Worm (Caenorhabditis elegans) whole organism, L1 larva: ENCODE measurements around the gene itr-1.
A peak's percentile ranks its signal among the peaks of the same experiment; 100 is the strongest.

Source experiments
- F16B12.6 ChIP-seq: fragments of 150-350 bp; optimal IDR thresholded peaks from 2 replicates; lab custom pipeline; 2014; ENCODE audit warnings: missing biosample characterization, missing genetic modification characterization
- ceh-90 ChIP-seq: sonication (generic microtip); optimal IDR thresholded peaks from 2 replicates; lab custom pipeline; 2016; ENCODE audit warnings: missing genetic modification characterization, missing compliant biosample characterization
- ces-1 ChIP-seq: fragments of 150-350 bp; optimal IDR thresholded peaks from 2 replicates; lab custom pipeline; 2014; ENCODE audit warnings: missing biosample characterization, missing genetic modification reagents, missing genetic modification characterization
- dpl-1 ChIP-seq, 3 experiments: fragments of 150-350 bp in 2 of 3; sonication (generic microtip) in 1 of 3; optimal IDR thresholded peaks; 2 replicates each; lab custom pipeline; 2014 to 2017; ENCODE audit warnings: missing biosample characterization in 3 of 3, missing genetic modification characterization in 3 of 3, missing genetic modification reagents in 3 of 3
- dsc-1 ChIP-seq: sonication (generic microtip); optimal IDR thresholded peaks from 2 replicates; lab custom pipeline; 2016; ENCODE audit warnings: mild to moderate bottlenecking, missing genetic modification characterization, missing compliant biosample characterization
- efl-1 ChIP-seq, 4 experiments: fragments of 150-350 bp; optimal IDR thresholded peaks in 3 of 4; peaks in 1 of 4; 1 replicate in 1 of 4; 2 replicates in 3 of 4; lab custom pipeline; 2014; ENCODE audit warnings: missing biosample characterization in 2 of 4, missing genetic modification characterization in 2 of 4, missing genetic modification reagents in 2 of 4
- efl-3 ChIP-seq: fragments of 200-800 bp; sonication (Bioruptor generic); optimal IDR thresholded peaks from 2 replicates; lab custom pipeline; 2018; ENCODE audit warnings: mild to moderate bottlenecking, missing genetic modification characterization, missing compliant biosample characterization
- egl-27 ChIP-seq, 2 experiments: fragments of 150-350 bp in 1 of 2; sonication (generic microtip); optimal IDR thresholded peaks; 3 replicates each; lab custom pipeline; 2017 to 2018; ENCODE audit warnings: missing biosample characterization in 2 of 2, missing genetic modification characterization in 2 of 2, missing genetic modification reagents in 2 of 2
- elt-2 ChIP-seq: sonication (generic microtip); optimal IDR thresholded peaks from 2 replicates; lab custom pipeline; 2016; ENCODE audit warnings: missing genetic modification characterization, mild to moderate bottlenecking, inconsistent platforms, missing compliant biosample characterization, missing genetic modification reagents
- elt-3 ChIP-seq, 6 experiments: fragments of 150-350 bp in 1 of 6; sonication (generic microtip); optimal IDR thresholded peaks; 2 replicates each; lab custom pipeline; 2017 to 2018; ENCODE audit warnings: missing biosample characterization in 6 of 6, missing genetic modification characterization in 6 of 6, inconsistent platforms in 1 of 6
- ets-5 ChIP-seq: fragments of 200-800 bp; sonication (Bioruptor generic); IDR thresholded peaks from 2 replicates; pipeline ENCODE4 v1.3.6; 2022; ENCODE audit warnings: missing genetic modification characterization, missing compliant biosample characterization
- fkh-8 ChIP-seq: sonication (generic microtip); optimal IDR thresholded peaks from 2 replicates; lab custom pipeline; 2016; ENCODE audit warnings: mild to moderate bottlenecking, missing genetic modification characterization, missing compliant biosample characterization
- hlh-4 ChIP-seq: sonication (generic microtip); optimal IDR thresholded peaks from 2 replicates; lab custom pipeline; 2016; ENCODE audit warnings: mild to moderate bottlenecking, missing genetic modification characterization, missing compliant biosample characterization
- jun-1 ChIP-seq: fragments of 150-350 bp; optimal IDR thresholded peaks from 2 replicates; lab custom pipeline; 2014; ENCODE audit warnings: missing biosample characterization, missing genetic modification reagents, missing genetic modification characterization
- lin-14 ChIP-seq: fragments of 200-800 bp; sonication (Bioruptor generic); optimal IDR thresholded peaks from 2 replicates; lab custom pipeline; 2018; ENCODE audit warnings: mild to moderate bottlenecking, missing genetic modification characterization, moderate library complexity, missing compliant biosample characterization
- lin-15B ChIP-seq: fragments of 150-350 bp; sonication (generic microtip); optimal IDR thresholded peaks from 3 replicates; lab custom pipeline; 2014; ENCODE audit warnings: missing biosample characterization, missing genetic modification characterization
- lin-35 ChIP-seq, 2 experiments: fragments of 150-350 bp; optimal IDR thresholded peaks; 2 replicates each; lab custom pipeline; 2014; ENCODE audit warnings: missing biosample characterization in 2 of 2, missing genetic modification characterization in 2 of 2, missing genetic modification reagents in 2 of 2
- lir-3 ChIP-seq: sonication (generic microtip); optimal IDR thresholded peaks from 2 replicates; lab custom pipeline; 2016; ENCODE audit warnings: mild to moderate bottlenecking, missing genetic modification characterization, moderate library complexity, missing compliant biosample characterization; ENCODE audit not compliant: poor library complexity
- lsy-2 ChIP-seq, 2 experiments: fragments of 150-350 bp; optimal IDR thresholded peaks; 2 replicates each; lab custom pipeline; 2014; ENCODE audit warnings: missing biosample characterization in 2 of 2, missing genetic modification characterization in 2 of 2
- nhr-12 ChIP-seq: sonication (generic microtip); optimal IDR thresholded peaks from 2 replicates; lab custom pipeline; 2017; ENCODE audit warnings: missing biosample characterization, missing genetic modification characterization
- nhr-20 ChIP-seq: sonication (generic microtip); optimal IDR thresholded peaks from 2 replicates; lab custom pipeline; 2016; ENCODE audit warnings: mild to moderate bottlenecking, missing genetic modification characterization, missing compliant biosample characterization
- nhr-28 ChIP-seq: fragments of 150-350 bp; optimal IDR thresholded peaks from 2 replicates; lab custom pipeline; 2014; ENCODE audit warnings: missing biosample characterization, missing genetic modification characterization
- nhr-71 ChIP-seq: sonication (generic microtip); optimal IDR thresholded peaks from 2 replicates; lab custom pipeline; 2016; ENCODE audit warnings: mild to moderate bottlenecking, missing genetic modification characterization, moderate library complexity, missing compliant biosample characterization
- nhr-90 ChIP-seq: sonication (generic microtip); optimal IDR thresholded peaks from 2 replicates; lab custom pipeline; 2016; ENCODE audit warnings: mild to moderate bottlenecking, missing genetic modification characterization, missing compliant biosample characterization; ENCODE audit not compliant: poor library complexity
- rnt-1 ChIP-seq: sonication (generic microtip); optimal IDR thresholded peaks from 2 replicates; lab custom pipeline; 2016; ENCODE audit warnings: mild to moderate bottlenecking, missing genetic modification characterization, moderate library complexity, missing compliant biosample characterization
- snpc-4 ChIP-seq: fragments of 150-350 bp; optimal IDR thresholded peaks from 2 replicates; lab custom pipeline; 2014; ENCODE audit warnings: missing biosample characterization, missing genetic modification characterization
- sox-4 ChIP-seq: sonication (generic microtip); optimal IDR thresholded peaks from 2 replicates; lab custom pipeline; 2016; ENCODE audit warnings: missing genetic modification characterization, missing compliant biosample characterization
- sptf-1 ChIP-seq: fragments of 150-350 bp; optimal IDR thresholded peaks from 2 replicates; lab custom pipeline; 2014; ENCODE audit warnings: missing biosample characterization, missing genetic modification characterization
- tbx-2 ChIP-seq: sonication (generic microtip); optimal IDR thresholded peaks from 2 replicates; lab custom pipeline; 2016; ENCODE audit warnings: missing genetic modification characterization, missing compliant biosample characterization
- unc-130 ChIP-seq: fragments of 150-350 bp; optimal IDR thresholded peaks from 2 replicates; lab custom pipeline; 2017; ENCODE audit warnings: missing biosample characterization, missing genetic modification characterization, inconsistent platforms
- unc-30 ChIP-seq: sonication (generic microtip); optimal IDR thresholded peaks from 2 replicates; lab custom pipeline; 2017; ENCODE audit warnings: missing biosample characterization, missing genetic modification characterization
- unc-62 ChIP-seq: fragments of 150-350 bp; optimal IDR thresholded peaks from 2 replicates; lab custom pipeline; 2014; ENCODE audit warnings: missing biosample characterization, missing genetic modification reagents, missing genetic modification characterization
- unc-86 ChIP-seq: sonication (generic microtip); optimal IDR thresholded peaks from 2 replicates; lab custom pipeline; 2016; ENCODE audit warnings: missing genetic modification characterization, missing compliant biosample characterization
- vab-15 ChIP-seq: sonication (generic microtip); optimal IDR thresholded peaks from 2 replicates; lab custom pipeline; 2017; ENCODE audit warnings: missing genotype, mild to moderate bottlenecking, missing genetic modification characterization, missing compliant biosample characterization
- zag-1 ChIP-seq: fragments of 150-350 bp; optimal IDR thresholded peaks from 2 replicates; lab custom pipeline; 2014; ENCODE audit warnings: missing biosample characterization, missing genetic modification characterization
- ztf-4 ChIP-seq: fragments of 150-350 bp; optimal IDR thresholded peaks from 2 replicates; lab custom pipeline; 2014; ENCODE audit warnings: missing biosample characterization, missing genetic modification characterization

The itr-1 gene

DNA sequence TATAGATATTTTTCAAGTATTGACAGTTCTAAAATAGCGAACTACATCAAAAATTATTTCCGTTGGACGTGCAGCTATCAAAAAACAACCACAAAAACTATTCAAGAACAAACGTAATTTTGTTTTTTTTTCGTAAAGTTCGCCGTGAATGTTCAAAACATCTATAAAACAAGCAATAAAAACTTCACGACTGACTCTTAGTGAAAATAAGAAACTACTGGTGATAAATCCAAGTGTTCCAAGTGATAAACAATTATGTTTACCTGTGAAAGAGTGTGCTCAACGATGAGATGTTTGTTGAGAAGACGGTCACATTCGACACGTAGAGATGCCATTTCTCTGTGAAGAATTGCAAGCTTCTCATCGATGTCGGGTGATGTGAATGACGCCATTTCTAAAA is 47.8 kb downstream of the itr-1 start, which contains the start of gene C50F7.6:
C50F7.6 (minus strand) TSS at position 394 of the 400 bp plus-strand sequence.
- TF ChIP-seq nhr-28 (tag; lab: Kevin White, UChicago) (no peak), hlh-4 (tag; lab: Kevin White, UChicago) (no peak), dpl-1 (GFP tag; optimal IDR thresholded peaks at IDR 0.05; lab: Kevin White, UChicago) (no peak), ets-5 (no peak), ceh-90 (tag; lab: Kevin White, UChicago) (no peak), rnt-1 (no peak), elt-2 (tag; lab: Kevin White, UChicago) (no peak), zag-1 (tag; lab: Kevin White, UChicago) (no peak), fkh-8 (no peak), unc-62 (GFP tag; lab: Kevin White, UChicago) (no peak), nhr-20 (tag; lab: Kevin White, UChicago) (no peak), lsy-2 (tag; optimal IDR thresholded peaks at IDR 0.05; lab: Kevin White, UChicago) (no peak), nhr-90 (tag; lab: Kevin White, UChicago) (no peak), egl-27 (tag; optimal IDR thresholded peaks at IDR 0.05; lab: Kevin White, UChicago) (no peak), unc-86 (tag; lab: Kevin White, UChicago) (no peak), tbx-2 (no peak), ztf-4 (tag; lab: Kevin White, UChicago) (no peak), snpc-4 (tag; lab: Kevin White, UChicago) (no peak), sox-4 (no peak)

DNA sequence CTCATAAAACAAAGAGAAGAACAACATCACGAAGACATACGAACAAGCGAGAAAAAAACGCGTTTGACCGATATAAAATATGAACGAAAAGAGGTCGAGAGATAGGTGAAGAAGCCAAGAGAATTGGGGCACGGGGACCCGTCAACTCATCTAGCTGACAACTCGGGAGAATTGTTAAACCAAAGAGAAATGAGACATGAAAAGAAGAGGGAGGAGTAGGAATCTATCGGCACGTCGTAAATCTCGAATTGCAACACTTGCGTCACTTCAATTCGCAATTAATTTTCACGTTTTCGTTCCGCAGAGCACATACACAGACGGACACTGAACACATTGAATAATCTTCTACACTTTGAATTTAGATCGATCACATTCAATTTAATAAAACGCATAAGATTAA is 48.6 kb downstream of the itr-1 start:
- TF ChIP-seq nhr-90 (tag; lab: Kevin White, UChicago) (no peak), sptf-1 (tag; lab: Kevin White, UChicago) (no peak), lin-15B (tag; lab: Kevin White, UChicago) (no peak), nhr-71 (tag; lab: Kevin White, UChicago) (peak; percentile 16), rnt-1 (peak; percentile 41), elt-2 (tag; lab: Kevin White, UChicago) (no peak)

DNA sequence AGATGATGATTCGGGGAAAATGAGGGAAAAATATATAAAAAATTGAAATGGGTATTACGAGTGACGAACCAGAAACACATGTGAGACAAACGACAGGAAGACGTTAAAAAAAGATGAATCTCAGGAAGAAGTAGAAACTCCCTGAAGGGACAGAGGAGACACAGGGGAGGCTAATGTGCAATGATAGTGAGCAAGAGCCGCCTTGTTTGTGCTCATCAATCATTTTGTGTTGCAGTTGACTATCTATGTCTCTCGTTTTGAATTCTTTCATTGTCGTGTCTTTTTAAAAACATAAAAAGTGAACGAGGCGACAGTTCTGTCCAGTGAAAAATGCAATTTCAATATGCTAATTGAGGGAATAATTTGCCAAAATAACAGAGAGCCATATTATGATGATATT is 49.9 kb downstream of the itr-1 start:
- no peak for TF ChIP-seq F16B12.6 (tag; lab: Kevin White, UChicago)
- no peak for TF ChIP-seq unc-30 (tag; lab: Kevin White, UChicago)
- TF ChIP-seq nhr-90 (tag; lab: Kevin White, UChicago) = no peak
- peak; percentile 26 for TF ChIP-seq dsc-1 (tag; lab: Kevin White, UChicago)
- TF ChIP-seq ceh-90 (tag; lab: Kevin White, UChicago) = no peak
- TF ChIP-seq lir-3 = no peak
- TF ChIP-seq egl-27 (tag; optimal IDR thresholded peaks at IDR 0.05; lab: Kevin White, UChicago) = no peak
- no peak for TF ChIP-seq lin-15B (tag; lab: Kevin White, UChicago)
- peak; percentile 32 for TF ChIP-seq lin-14 (GFP tag; lab: Kevin White, UChicago)

DNA sequence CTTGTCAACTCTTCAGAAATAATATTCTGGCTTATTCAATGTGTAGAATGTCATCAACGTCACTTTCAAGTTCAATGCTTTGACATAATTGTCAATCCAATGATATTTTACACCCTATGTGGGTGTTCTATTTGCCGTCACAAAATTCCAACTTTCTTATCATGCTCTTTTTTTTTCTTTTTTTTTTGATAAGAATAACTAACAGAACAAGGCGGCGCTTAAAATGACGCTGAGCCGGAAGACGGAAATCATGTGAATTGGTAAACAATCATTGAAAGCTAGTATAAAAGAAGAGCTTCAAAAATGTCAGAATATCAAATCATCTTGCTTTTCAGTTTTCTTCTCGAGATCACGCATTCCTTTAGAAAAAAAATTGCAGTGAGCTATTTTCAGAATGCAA is 51.4 kb downstream of the itr-1 start, which contains the start of gene C50F7.5:
C50F7.5 (plus strand) TSS at position 395 of the 400 bp plus-strand sequence.
- TF ChIP-seq elt-2 (tag; lab: Kevin White, UChicago) (peak; percentile 58), lin-35 (GFP tag; optimal IDR thresholded peaks at IDR 0.05; lab: Kevin White, UChicago) (no peak), nhr-12 (tag; lab: Kevin White, UChicago) (no peak), elt-3 (tag; optimal IDR thresholded peaks at IDR 0.05; lab: Kevin White, UChicago) (no peak), efl-3 (GFP tag; lab: Kevin White, UChicago) (no peak)

DNA sequence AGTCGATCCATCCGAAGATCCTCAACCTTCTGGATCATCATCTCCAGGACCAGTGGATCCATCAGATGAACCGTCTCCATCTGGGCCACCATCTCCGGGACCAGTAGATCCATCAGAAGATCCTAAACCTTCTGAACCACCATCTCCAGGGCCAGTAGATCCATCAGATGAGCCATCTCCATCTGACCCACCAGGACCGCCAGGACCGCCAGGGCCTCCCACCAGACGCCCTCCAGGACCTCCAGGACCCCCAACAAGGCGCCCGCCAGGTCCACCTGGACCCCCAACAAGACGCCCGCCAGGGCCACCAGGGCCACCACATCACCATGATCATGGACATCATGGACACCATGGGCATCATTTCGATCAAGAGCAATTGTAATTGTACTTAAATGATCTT is 52.3 kb downstream of the itr-1 start:
- TF ChIP-seq jun-1 (tag; lab: Kevin White, UChicago) = no peak
- TF ChIP-seq ceh-90 (tag; lab: Kevin White, UChicago) = no peak
- TF ChIP-seq F16B12.6 (tag; lab: Kevin White, UChicago) = no peak
- TF ChIP-seq efl-1 (optimal IDR thresholded peaks at IDR 0.05; lab: Kevin White, UChicago) = no peak
- TF ChIP-seq efl-1 (GFP tag; optimal IDR thresholded peaks at IDR 0.05 in 1 of 2; lab: Kevin White, UChicago) = peak in 1 of 2 experiments; percentile 25
- TF ChIP-seq ces-1 (GFP tag; lab: Kevin White, UChicago) = no peak
- TF ChIP-seq vab-15 (tag; lab: Kevin White, UChicago) = no peak
- no peak for TF ChIP-seq unc-130 (tag; lab: Kevin White, UChicago)
